Worm (Caenorhabditis elegans) whole organism, L4 larva: ENCODE results near the gene osm-3.

ENCODE experiments used
- F49E8.2 ChIP-seq: sonication (generic microtip); optimal IDR thresholded peaks from 2 replicates; lab custom pipeline; 2016; ENCODE audit warnings: missing compliant biosample characterization, mild to moderate bottlenecking, missing genetic modification characterization, borderline replicate concordance
- R02D3.7 ChIP-seq: fragments of 150-350 bp; sonication (generic microtip); optimal IDR thresholded peaks from 3 replicates; lab custom pipeline; 2014; ENCODE audit warnings: missing biosample characterization, missing genetic modification characterization
- Y48G9A.11 ChIP-seq: fragments of 200-800 bp; sonication (Bioruptor generic); IDR thresholded peaks from 2 replicates; pipeline ENCODE4 v1.3.6; 2022; ENCODE audit warnings: missing genetic modification reagents, missing genetic modification characterization, missing compliant biosample characterization
- Y5F2A.4 ChIP-seq: fragments of 200-800 bp; sonication (Bioruptor generic); optimal IDR thresholded peaks from 2 replicates; lab custom pipeline; 2018; ENCODE audit warnings: mild to moderate bottlenecking, missing genetic modification characterization, missing compliant biosample characterization
- aha-1 ChIP-seq: fragments of 150-350 bp; peaks from one replicate; lab custom pipeline; 2014; ENCODE audit warnings: missing biosample characterization, missing genetic modification characterization
- arid-1 ChIP-seq: fragments of 200-800 bp; sonication (Bioruptor generic); conservative IDR thresholded peaks from 2 replicates; pipeline ENCODE4 v1.3.6; 2022; ENCODE audit warnings: missing genetic modification reagents, missing genetic modification characterization, missing compliant biosample characterization
- ceh-20 ChIP-seq: fragments of 200-800 bp; sonication (Bioruptor generic); IDR thresholded peaks from 2 replicates; pipeline ENCODE4 v1.3.6; 2022; ENCODE audit warnings: missing genetic modification reagents, missing genetic modification characterization, missing compliant biosample characterization
- ceh-32 ChIP-seq: sonication (generic microtip); optimal IDR thresholded peaks from 2 replicates; lab custom pipeline; 2016; ENCODE audit warnings: mild to moderate bottlenecking, missing genetic modification characterization, missing compliant biosample characterization; ENCODE audit not compliant: poor library complexity
- ceh-44 ChIP-seq: fragments of 200-800 bp; sonication (Bioruptor generic); IDR thresholded peaks from 2 replicates; pipeline ENCODE4 v1.3.6; 2022; ENCODE audit warnings: missing genetic modification reagents, missing genetic modification characterization, missing compliant biosample characterization
- dmd-6 ChIP-seq: fragments of 200-800 bp; sonication (Bioruptor generic); IDR thresholded peaks from 2 replicates; pipeline ENCODE4 v1.3.6; 2022; ENCODE audit warnings: missing genetic modification reagents, missing genetic modification characterization, missing compliant biosample characterization
- dmd-8 ChIP-seq: fragments of 200-800 bp; sonication (Bioruptor generic); IDR thresholded peaks from 2 replicates; pipeline ENCODE4 v1.3.6; 2022; ENCODE audit warnings: missing genetic modification characterization, missing compliant biosample characterization
- dve-1 ChIP-seq: sonication (generic microtip); optimal IDR thresholded peaks from 2 replicates; lab custom pipeline; 2017; ENCODE audit warnings: antibody characterized with exemption, mild to moderate bottlenecking, missing genetic modification characterization, missing compliant biosample characterization; ENCODE audit not compliant: insufficient read depth
- hif-1 ChIP-seq, 2 experiments: sonication (generic microtip); optimal IDR thresholded peaks; 2 replicates each; lab custom pipeline; 2016 to 2017; ENCODE audit warnings: missing compliant biosample characterization in 2 of 2, missing genetic modification characterization in 2 of 2, missing genetic modification reagents in 2 of 2, missing genotype in 2 of 2, mild to moderate bottlenecking in 1 of 2
- hlh-30 ChIP-seq: sonication (generic microtip); optimal IDR thresholded peaks from 2 replicates; lab custom pipeline; 2017; ENCODE audit warnings: antibody characterized with exemption, mild to moderate bottlenecking, missing genetic modification characterization, missing compliant biosample characterization; ENCODE audit not compliant: insufficient read depth
- lim-7 ChIP-seq: fragments of 200-800 bp; sonication (Bioruptor generic); IDR thresholded peaks from 2 replicates; pipeline ENCODE4 v1.3.6; 2022; ENCODE audit warnings: missing genetic modification characterization, missing compliant biosample characterization
- lin-1 ChIP-seq: fragments of 200-800 bp; sonication (Bioruptor generic); IDR thresholded peaks from 2 replicates; pipeline ENCODE4 v1.3.6; 2022; ENCODE audit warnings: missing genetic modification reagents, missing genetic modification characterization, missing compliant biosample characterization
- lin-13 ChIP-seq: fragments of 150-350 bp; optimal IDR thresholded peaks from 2 replicates; lab custom pipeline; 2014; ENCODE audit warnings: missing biosample characterization, missing genetic modification reagents, missing genetic modification characterization
- lir-3 ChIP-seq: sonication (generic microtip); optimal IDR thresholded peaks from 2 replicates; lab custom pipeline; 2016; ENCODE audit warnings: mild to moderate bottlenecking, missing genetic modification characterization, missing compliant biosample characterization
- madf-9 ChIP-seq: fragments of 200-800 bp; sonication (Bioruptor generic); conservative IDR thresholded peaks from 2 replicates; pipeline ENCODE4 v1.3.6; 2022; ENCODE audit warnings: missing genetic modification reagents, missing genetic modification characterization, missing compliant biosample characterization
- mdt-29 ChIP-seq: fragments of 200-800 bp; sonication (Bioruptor generic); IDR thresholded peaks from 2 replicates; pipeline ENCODE4 v1.3.6; 2022; ENCODE audit warnings: missing genetic modification reagents, missing genetic modification characterization, missing compliant biosample characterization
- mep-1 ChIP-seq: fragments of 150-350 bp; sonication (generic microtip); optimal IDR thresholded peaks from 3 replicates; lab custom pipeline; 2014; ENCODE audit warnings: missing biosample characterization, missing genetic modification characterization
- mes-2 ChIP-seq: sonication (generic microtip); optimal IDR thresholded peaks from 2 replicates; lab custom pipeline; 2016; ENCODE audit warnings: missing genotype, mild to moderate bottlenecking, missing genetic modification characterization, missing compliant biosample characterization; ENCODE audit not compliant: poor library complexity, severe bottlenecking
- mxl-3 ChIP-seq: fragments of 200-800 bp; sonication (Bioruptor generic); optimal IDR thresholded peaks from 2 replicates; lab custom pipeline; 2018; ENCODE audit warnings: mild to moderate bottlenecking, missing genetic modification characterization, missing compliant biosample characterization
- nhr-10 ChIP-seq: fragments of 150-350 bp; optimal IDR thresholded peaks from 2 replicates; lab custom pipeline; 2014; ENCODE audit warnings: missing biosample characterization, missing genetic modification characterization
- nhr-111 ChIP-seq: fragments of 200-800 bp; sonication (Bioruptor generic); optimal IDR thresholded peaks from 2 replicates; lab custom pipeline; 2018; ENCODE audit warnings: mild to moderate bottlenecking, missing genetic modification characterization, missing compliant biosample characterization
- nhr-237 ChIP-seq: sonication (generic microtip); optimal IDR thresholded peaks from 2 replicates; lab custom pipeline; 2017; ENCODE audit warnings: missing biosample characterization, missing genetic modification characterization
- nhr-42 ChIP-seq: fragments of 200-800 bp; sonication (Bioruptor generic); IDR thresholded peaks from 2 replicates; pipeline ENCODE4 v1.3.6; 2022; ENCODE audit warnings: missing genetic modification characterization, missing compliant biosample characterization
- nhr-48 ChIP-seq: sonication (generic microtip); optimal IDR thresholded peaks from 2 replicates; lab custom pipeline; 2016; ENCODE audit warnings: mild to moderate bottlenecking, missing genetic modification characterization, missing compliant biosample characterization
- rbr-2 ChIP-seq: sonication (generic microtip); optimal IDR thresholded peaks from 2 replicates; lab custom pipeline; 2016; ENCODE audit warnings: missing genotype, missing genetic modification characterization, missing compliant biosample characterization
- saeg-2 ChIP-seq: fragments of 200-800 bp; sonication (Bioruptor generic); IDR thresholded peaks from 2 replicates; pipeline ENCODE4 v1.3.6; 2022; ENCODE audit warnings: missing genetic modification reagents, missing genetic modification characterization, missing compliant biosample characterization
- sdz-12 ChIP-seq: fragments of 200-800 bp; sonication (Bioruptor generic); optimal IDR thresholded peaks from 2 replicates; lab custom pipeline; 2018; ENCODE audit warnings: mild to moderate bottlenecking, missing genetic modification characterization, missing compliant biosample characterization
- set-16 ChIP-seq: fragments of 200-800 bp; sonication (Bioruptor generic); IDR thresholded peaks from 2 replicates; pipeline ENCODE4 v1.3.6; 2022; ENCODE audit warnings: missing genetic modification reagents, missing genetic modification characterization, missing compliant biosample characterization
- spr-3 ChIP-seq: fragments of 200-800 bp; sonication (Bioruptor generic); optimal IDR thresholded peaks from 2 replicates; lab custom pipeline; 2018; ENCODE audit warnings: mild to moderate bottlenecking, missing genetic modification characterization, missing compliant biosample characterization
- tra-1 ChIP-seq: fragments of 200-800 bp; sonication (Bioruptor generic); IDR thresholded peaks from 2 replicates; pipeline ENCODE4 v1.3.6; 2022; ENCODE audit warnings: missing genetic modification reagents, missing genetic modification characterization, missing compliant biosample characterization
- vab-7 ChIP-seq: fragments of 200-800 bp; sonication (Bioruptor generic); IDR thresholded peaks from 2 replicates; pipeline ENCODE4 v1.3.6; 2022; ENCODE audit warnings: missing genetic modification reagents, missing genetic modification characterization, missing compliant biosample characterization
- zag-1 ChIP-seq: fragments of 150-350 bp; optimal IDR thresholded peaks from 2 replicates; lab custom pipeline; 2014; ENCODE audit warnings: missing biosample characterization, missing genetic modification characterization
- zip-11 ChIP-seq: fragments of 200-800 bp; sonication (Bioruptor generic); IDR thresholded peaks from 2 replicates; pipeline ENCODE4 v1.3.6; 2022; ENCODE audit warnings: missing genetic modification characterization, missing compliant biosample characterization
- zip-2 ChIP-seq: fragments of 150-350 bp; optimal IDR thresholded peaks from 2 replicates; lab custom pipeline; 2014; ENCODE audit warnings: missing biosample characterization, missing genetic modification characterization
- ztf-11 ChIP-seq: fragments of 150-350 bp; optimal IDR thresholded peaks from 2 replicates; lab custom pipeline; 2014; ENCODE audit warnings: missing biosample characterization, missing genetic modification characterization
- ztf-7 ChIP-seq: fragments of 150-350 bp; optimal IDR thresholded peaks from 2 replicates; lab custom pipeline; 2014; ENCODE audit warnings: missing biosample characterization, missing genetic modification characterization

osm-3 gene

DNA sequence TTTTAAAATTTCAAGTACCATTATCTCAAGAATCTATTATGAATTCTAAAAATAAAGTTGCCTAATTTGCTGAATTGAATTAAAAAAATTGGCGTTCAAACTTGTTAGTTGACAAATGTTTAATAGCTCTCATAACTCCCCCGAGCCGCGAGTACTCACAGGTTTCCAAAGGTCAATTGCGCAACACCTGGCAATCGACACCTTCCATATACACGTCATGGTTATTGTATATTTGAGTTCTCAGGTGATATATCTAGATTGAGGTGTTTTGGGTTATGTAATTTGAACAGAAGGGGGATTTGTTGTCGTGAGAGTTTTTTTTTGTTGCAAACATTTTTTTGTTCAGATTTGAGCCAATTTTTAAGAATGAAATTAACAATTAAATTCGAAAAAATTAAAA lies 43.7 kb upstream of the osm-3 start:
- TF ChIP-seq madf-9 (GFP tag; lab: Robert Waterston, UW): no peak
- TF ChIP-seq lin-13 (GFP tag; lab: Kevin White, UChicago): no peak
- TF ChIP-seq nhr-237 (tag; lab: Kevin White, UChicago): no peak
- no peak for TF ChIP-seq aha-1
- no peak for TF ChIP-seq Y5F2A.4
- no peak for TF ChIP-seq mdt-29
- no peak for TF ChIP-seq vab-7
- TF ChIP-seq zag-1: no peak
- TF ChIP-seq F49E8.2 (tag; lab: Kevin White, UChicago): no peak
- TF ChIP-seq arid-1 (GFP tag; lab: Robert Waterston, UW): no peak
- no peak for TF ChIP-seq dmd-6 (GFP tag; lab: Robert Waterston, UW)
- no peak for TF ChIP-seq saeg-2 (GFP tag; lab: Robert Waterston, UW)
- no peak for TF ChIP-seq Y48G9A.11 (GFP tag; lab: Robert Waterston, UW)
- no peak for TF ChIP-seq spr-3
- no peak for TF ChIP-seq mes-2 (tag; lab: Kevin White, UChicago)
- TF ChIP-seq nhr-111 (GFP tag; lab: Kevin White, UChicago): no peak

DNA sequence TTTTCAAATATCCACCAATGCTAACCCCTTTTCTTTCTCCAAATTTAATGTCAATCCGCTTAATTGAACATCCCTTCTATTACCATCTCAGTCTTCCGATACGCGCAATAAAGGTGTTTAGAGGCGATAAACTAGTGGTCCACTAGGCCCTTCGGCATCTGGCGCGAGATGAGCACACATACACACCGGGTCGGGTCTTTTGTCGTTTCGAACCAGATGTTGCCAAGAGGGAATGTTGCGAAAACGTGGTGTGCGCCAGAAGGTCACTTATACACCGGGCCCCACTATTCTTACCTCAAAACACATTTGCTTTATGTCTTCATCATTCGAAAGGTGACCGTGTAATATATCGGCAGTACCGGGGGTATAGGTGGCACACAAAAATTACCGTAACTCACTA lies 43.2 kb upstream of the osm-3 start:
- no peak for TF ChIP-seq lim-7 (GFP tag; lab: Robert Waterston, UW)
- no peak for TF ChIP-seq set-16 (GFP tag; lab: Robert Waterston, UW)
- TF ChIP-seq ztf-11 (tag; lab: Kevin White, UChicago): no peak
- TF ChIP-seq lir-3 (tag; lab: Kevin White, UChicago): no peak
- no peak for TF ChIP-seq zip-11 (GFP tag; lab: Robert Waterston, UW)
- TF ChIP-seq rbr-2 (tag; lab: Kevin White, UChicago): no peak
- no peak for TF ChIP-seq ceh-44 (GFP tag; lab: Robert Waterston, UW)
- no peak for TF ChIP-seq hif-1 (tag; optimal IDR thresholded peaks at IDR 0.05; lab: Kevin White, UChicago)
- TF ChIP-seq zip-2 (tag; lab: Kevin White, UChicago): no peak
- TF ChIP-seq nhr-237 (tag; lab: Kevin White, UChicago): no peak
- TF ChIP-seq hlh-30 (tag; lab: Kevin White, UChicago): no peak

DNA sequence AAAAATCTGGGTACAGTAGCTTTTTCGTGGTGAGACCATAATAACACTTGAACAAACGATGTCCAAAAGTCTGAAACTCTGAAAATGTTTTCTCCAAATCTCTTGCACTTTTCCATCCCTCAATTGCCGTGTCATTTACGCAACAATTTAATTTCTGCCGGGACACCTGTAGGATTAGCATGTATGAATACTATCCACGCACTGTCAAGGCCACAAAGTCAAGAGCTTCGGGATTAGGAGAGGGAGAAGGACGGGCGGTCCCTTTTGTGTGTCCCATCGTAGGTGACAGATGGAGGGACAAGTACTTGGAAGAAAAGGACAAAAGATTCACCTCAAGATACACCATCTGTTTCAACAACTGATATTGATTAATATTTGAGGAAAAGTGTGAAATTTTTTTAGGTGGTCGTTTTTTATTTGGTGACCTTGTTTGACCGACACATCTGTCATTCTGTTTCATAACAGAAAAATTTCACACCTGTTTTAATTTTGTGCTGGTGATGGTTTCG lies 42.2 kb upstream of the osm-3 start:
- TF ChIP-seq tra-1 (GFP tag; lab: Robert Waterston, UW): no peak
- no peak for TF ChIP-seq madf-9 (GFP tag; lab: Robert Waterston, UW)
- no peak for TF ChIP-seq zip-2 (tag; lab: Kevin White, UChicago)
- no peak for TF ChIP-seq ztf-7 (tag; lab: Kevin White, UChicago)
- TF ChIP-seq set-16 (GFP tag; lab: Robert Waterston, UW): no peak
- TF ChIP-seq sdz-12: no peak
- no peak for TF ChIP-seq lin-1 (GFP tag; lab: Robert Waterston, UW)
- TF ChIP-seq ceh-20 (GFP tag; lab: Robert Waterston, UW): no peak
- no peak for TF ChIP-seq aha-1
- TF ChIP-seq dve-1 (tag; lab: Kevin White, UChicago): no peak
- TF ChIP-seq nhr-42: no peak
- TF ChIP-seq mxl-3: no peak
- TF ChIP-seq dmd-8: no peak
- TF ChIP-seq mep-1 (tag; lab: Kevin White, UChicago): no peak

DNA sequence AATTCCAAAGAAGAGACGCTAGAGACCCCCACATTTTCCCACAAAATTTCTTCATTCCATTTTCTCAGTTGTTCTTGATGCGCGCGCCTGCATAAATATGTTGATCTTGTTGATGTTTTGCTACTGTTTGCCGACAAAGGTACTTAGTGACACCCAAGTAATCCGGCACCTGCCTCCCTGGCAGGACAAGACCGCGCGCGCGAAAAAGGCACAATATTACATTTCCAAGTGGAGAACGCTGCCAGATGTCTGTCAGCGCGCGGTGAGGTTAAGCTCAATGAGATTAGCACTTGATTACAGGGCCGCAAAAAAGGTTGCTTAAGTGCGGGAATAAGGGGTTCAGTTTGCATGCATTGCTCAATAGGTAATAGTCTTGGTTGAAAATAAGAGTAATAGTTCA lies 40.8 kb upstream of the osm-3 start:
- TF ChIP-seq R02D3.7 (no peak), zip-11 (GFP tag; lab: Robert Waterston, UW) (no peak), nhr-48 (no peak), nhr-10 (tag; lab: Kevin White, UChicago) (no peak), tra-1 (GFP tag; lab: Robert Waterston, UW) (no peak), saeg-2 (GFP tag; lab: Robert Waterston, UW) (no peak), ztf-7 (tag; lab: Kevin White, UChicago) (no peak), ceh-32 (no peak)
